Worm (Caenorhabditis elegans) whole organism, mixed stage, embryonic: ENCODE results near the gene C24H11.5.

ENCODE experiments used
- nhr-12 ChIP-seq: fragments of 150-350 bp; optimal IDR thresholded peaks from 2 replicates; lab custom pipeline; 2014; ENCODE audit warnings: missing biosample characterization, missing genetic modification characterization
- nhr-237 ChIP-seq: fragments of 150-350 bp; optimal IDR thresholded peaks from 2 replicates; lab custom pipeline; 2014; ENCODE audit warnings: missing biosample characterization, missing genetic modification characterization
- unc-62 ChIP-seq: fragments of 150-350 bp; optimal IDR thresholded peaks from 2 replicates; lab custom pipeline; 2014; ENCODE audit warnings: missing biosample characterization, missing genetic modification reagents, missing genetic modification characterization

DNA sequence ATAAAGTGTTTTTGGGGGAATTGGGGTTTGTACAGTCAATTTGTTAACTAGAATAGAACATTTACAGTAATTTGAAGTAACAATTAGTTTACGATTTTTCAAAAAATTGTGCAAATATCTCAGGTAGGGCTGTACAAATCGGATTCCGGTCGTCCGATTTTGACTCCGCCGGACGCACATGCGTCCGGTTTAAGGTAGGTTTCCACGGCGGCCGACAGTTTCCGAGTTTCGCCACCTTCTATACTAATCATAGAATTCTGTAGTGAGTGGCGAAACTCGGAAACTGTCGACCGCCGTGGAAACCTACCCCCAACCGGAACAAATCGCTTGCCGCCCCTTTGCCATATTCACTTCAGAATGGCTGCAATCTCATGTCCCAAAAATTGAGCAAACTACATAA lies 9.4 kb downstream of the C24H11.5 start:
- no peak for TF ChIP-seq nhr-237 (tag; lab: Kevin White, UChicago)
- no peak for TF ChIP-seq unc-62 (GFP tag; lab: Kevin White, UChicago)
- no peak for TF ChIP-seq nhr-12 (tag; lab: Kevin White, UChicago)
